Worm (Caenorhabditis elegans) whole organism, L1 larva: ENCODE measurements around the gene F55F10.1.

Experiments
- aha-1 ChIP-seq: fragments of 150-350 bp; optimal IDR thresholded peaks from 2 replicates; lab custom pipeline; 2014; ENCODE audit warnings: missing biosample characterization, missing genetic modification characterization
- aly-2 ChIP-seq: fragments of 150-350 bp; optimal IDR thresholded peaks from 2 replicates; lab custom pipeline; 2014; ENCODE audit warnings: missing biosample characterization, missing genetic modification characterization
- blmp-1 ChIP-seq: fragments of 150-350 bp; optimal IDR thresholded peaks from 2 replicates; lab custom pipeline; 2014; ENCODE audit warnings: missing biosample characterization, missing genetic modification characterization
- dpl-1 ChIP-seq, 3 experiments: fragments of 150-350 bp in 2 of 3; sonication (generic microtip) in 1 of 3; optimal IDR thresholded peaks; 2 replicates each; lab custom pipeline; 2014 to 2017; ENCODE audit warnings: missing biosample characterization in 3 of 3, missing genetic modification characterization in 3 of 3, missing genetic modification reagents in 3 of 3
- efl-1 ChIP-seq, 4 experiments: fragments of 150-350 bp; optimal IDR thresholded peaks in 3 of 4; peaks in 1 of 4; 1 replicate in 1 of 4; 2 replicates in 3 of 4; lab custom pipeline; 2014; ENCODE audit warnings: missing biosample characterization in 2 of 4, missing genetic modification characterization in 2 of 4, missing genetic modification reagents in 2 of 4
- egl-13 ChIP-seq: sonication (generic microtip); optimal IDR thresholded peaks from 2 replicates; lab custom pipeline; 2016; ENCODE audit warnings: missing genotype, missing genetic modification reagents, missing genetic modification characterization, missing compliant biosample characterization
- lin-39 ChIP-seq: fragments of 150-350 bp; optimal IDR thresholded peaks from 2 replicates; lab custom pipeline; 2014; ENCODE audit warnings: missing biosample characterization, missing genetic modification reagents, missing genetic modification characterization
- lsy-2 ChIP-seq, 2 experiments: fragments of 150-350 bp; optimal IDR thresholded peaks; 2 replicates each; lab custom pipeline; 2014; ENCODE audit warnings: missing biosample characterization in 2 of 2, missing genetic modification characterization in 2 of 2
- unc-62 ChIP-seq: fragments of 150-350 bp; optimal IDR thresholded peaks from 2 replicates; lab custom pipeline; 2014; ENCODE audit warnings: missing biosample characterization, missing genetic modification reagents, missing genetic modification characterization
- vab-15 ChIP-seq: sonication (generic microtip); optimal IDR thresholded peaks from 2 replicates; lab custom pipeline; 2017; ENCODE audit warnings: missing genotype, mild to moderate bottlenecking, missing genetic modification characterization, missing compliant biosample characterization

DNA sequence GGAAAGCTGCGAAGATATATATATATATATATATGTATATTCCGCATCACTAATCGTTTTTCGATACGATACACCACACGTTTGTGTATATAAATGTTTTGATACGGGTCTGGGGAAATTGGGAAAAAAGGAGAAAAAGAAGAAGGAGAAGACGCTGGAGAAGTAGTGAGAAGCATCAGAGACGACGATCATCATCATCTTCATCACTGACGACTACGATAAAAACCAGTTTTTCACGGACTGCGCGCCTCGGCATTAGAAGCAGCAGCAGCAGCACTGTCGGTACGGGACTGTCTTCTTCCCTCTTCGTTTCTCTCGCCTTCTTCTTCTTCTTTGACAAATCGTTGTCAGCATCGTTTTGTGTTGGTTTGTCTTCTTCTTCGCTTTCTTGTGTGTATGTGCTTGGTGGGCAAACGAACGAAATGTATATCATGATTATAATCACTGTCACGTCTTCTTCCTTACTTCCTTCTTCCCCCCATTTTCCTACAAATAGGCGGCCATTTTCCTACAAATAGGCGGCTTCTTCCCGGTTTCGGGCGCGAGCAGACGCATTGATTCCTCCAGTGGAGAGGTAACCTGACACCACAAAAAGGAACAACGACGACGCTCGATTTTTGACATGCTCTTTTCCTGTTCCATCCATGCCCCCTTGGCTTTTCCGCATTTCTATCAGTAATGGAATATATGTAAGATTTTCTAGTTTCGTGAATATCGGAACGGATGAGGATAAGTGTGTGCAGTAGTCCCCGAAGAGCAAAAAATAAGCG is 35.6 kb downstream of the F55F10.1 start:
- TF ChIP-seq aly-2 (tag; lab: Kevin White, UChicago) (no peak), efl-1 (optimal IDR thresholded peaks at IDR 0.05; lab: Kevin White, UChicago) (no peak), efl-1 (GFP tag; optimal IDR thresholded peaks at IDR 0.05 in 1 of 2; lab: Kevin White, UChicago) (no peak), aha-1 (tag; lab: Kevin White, UChicago) (no peak), lsy-2 (tag; optimal IDR thresholded peaks at IDR 0.05; lab: Kevin White, UChicago) (no peak), egl-13 (tag; lab: Kevin White, UChicago) (no peak), lin-39 (tag; lab: Kevin White, UChicago) (no peak), vab-15 (no peak), blmp-1 (tag; lab: Kevin White, UChicago) (peak; percentile 46), dpl-1 (GFP tag; optimal IDR thresholded peaks at IDR 0.05; lab: Kevin White, UChicago) (no peak), unc-62 (GFP tag; lab: Kevin White, UChicago) (no peak)
